Worm (Caenorhabditis elegans): Measurements from ENCODE around the gene grd-7.

The grd-7 gene

ce11 chrX:7244756-7245155, 24.5 kb downstream of the grd-7 start (continued):
- TF ChIP-seq nhr-6 (tag; optimal IDR thresholded peaks at IDR 0.05) = no peak
- no peak for TF ChIP-seq nhr-21 (tag; optimal IDR thresholded peaks at IDR 0.05)
- TF ChIP-seq unc-55 (GFP tag; optimal IDR thresholded peaks at IDR 0.05) = no peak
- no peak for TF ChIP-seq nhr-77 (tag; optimal IDR thresholded peaks at IDR 0.05)
- TF ChIP-seq gmeb-1 (tag; optimal IDR thresholded peaks at IDR 0.05) = peak; percentile 60
- TF ChIP-seq ceh-16 (tag; optimal IDR thresholded peaks at IDR 0.05) = no peak
- peak; percentile 37 for TF ChIP-seq sma-3 (GFP tag; optimal IDR thresholded peaks at IDR 0.05)
- TF ChIP-seq mdl-1 (tag; optimal IDR thresholded peaks at IDR 0.05) = no peak
- TF ChIP-seq snpc-4 (tag; optimal IDR thresholded peaks at IDR 0.05) = no peak

- no peak for TF ChIP-seq aly-2 (tag; optimal IDR thresholded peaks at IDR 0.05)
- TF ChIP-seq nhr-11 (tag; optimal IDR thresholded peaks at IDR 0.05) = no peak
- no peak for TF ChIP-seq elt-1 (tag; optimal IDR thresholded peaks at IDR 0.05)
- no peak for TF ChIP-seq mdl-1 (tag; optimal IDR thresholded peaks at IDR 0.05)
- TF ChIP-seq R02D3.7 (tag; optimal IDR thresholded peaks at IDR 0.05) = no peak
- TF ChIP-seq lin-11 (tag; optimal IDR thresholded peaks at IDR 0.05) = no peak
- peak; percentile 26 for TF ChIP-seq sma-9 (GFP tag; optimal IDR thresholded peaks at IDR 0.05)
- no peak for TF ChIP-seq sma-9 (tag; optimal IDR thresholded peaks at IDR 0.05)
- TF ChIP-seq sma-3 (GFP tag; optimal IDR thresholded peaks at IDR 0.05) = peak; percentile 3
- TF ChIP-seq snpc-4 (tag; optimal IDR thresholded peaks at IDR 0.05) = no peak
Measured at ce11 chrX:7242878-7243277, 26.4 kb downstream of the grd-7 start, which contains the start of gene F46H5.7. Gene F46H5.7, minus strand, starts transcription at chrX:7242983.

- peak; percentile 1 for TF ChIP-seq gmeb-1 (tag; optimal IDR thresholded peaks at IDR 0.05)
- no peak for TF ChIP-seq ztf-4 (tag; optimal IDR thresholded peaks at IDR 0.05)
- TF ChIP-seq nhr-25 (tag; optimal IDR thresholded peaks at IDR 0.05) = peak; percentile 55
- no peak for TF ChIP-seq mdl-1 (tag; optimal IDR thresholded peaks at IDR 0.05)
- TF ChIP-seq lsy-2 (tag; optimal IDR thresholded peaks at IDR 0.05) = no peak
- TF ChIP-seq nhr-11 (tag; optimal IDR thresholded peaks at IDR 0.05) = no peak
- peak; percentile 59 for TF ChIP-seq nhr-21 (tag; optimal IDR thresholded peaks at IDR 0.05)
- peak; percentile 81 for TF ChIP-seq sma-3 (GFP tag; optimal IDR thresholded peaks at IDR 0.05)
- TF ChIP-seq alr-1 (tag; optimal IDR thresholded peaks at IDR 0.05) = no peak
- TF ChIP-seq nhr-129 (tag; optimal IDR thresholded peaks at IDR 0.05) = no peak
- no peak for TF ChIP-seq lin-39 (tag; optimal IDR thresholded peaks at IDR 0.05)
- TF ChIP-seq crh-2 (tag; optimal IDR thresholded peaks at IDR 0.05) = peak; percentile 27
- TF ChIP-seq sma-9 (GFP tag; optimal IDR thresholded peaks at IDR 0.05) = peak; percentile 57
- TF ChIP-seq sma-9 (tag; optimal IDR thresholded peaks at IDR 0.05) = no peak
- no peak for TF ChIP-seq R02D3.7 (tag; optimal IDR thresholded peaks at IDR 0.05)
Measured at ce11 chrX:7242119-7242518, 27.2 kb downstream of the grd-7 start.

ce11 chrX:7238562-7238961, 30.7 kb downstream of the grd-7 start, which contains the start of gene F46H5.3:
Gene F46H5.3, minus strand, starts transcription at chrX:7238662.
- TF ChIP-seq aly-2 (tag; optimal IDR thresholded peaks at IDR 0.05) (no peak), ztf-11 (tag; optimal IDR thresholded peaks at IDR 0.05) (no peak)

- TF ChIP-seq nhr-77 (tag; optimal IDR thresholded peaks at IDR 0.05) (no peak), fos-1 (tag; optimal IDR thresholded peaks at IDR 0.05) (no peak), nhr-23 (tag; optimal IDR thresholded peaks at IDR 0.05) (no peak), mdl-1 (tag; optimal IDR thresholded peaks at IDR 0.05) (no peak), skn-1 (tag; optimal IDR thresholded peaks at IDR 0.05) (no peak), mbf-1 (tag; optimal IDR thresholded peaks at IDR 0.05) (no peak), nhr-237 (tag; optimal IDR thresholded peaks at IDR 0.05) (no peak), ztf-1 (GFP tag; conservative IDR thresholded peaks at IDR 0.05) (no peak), blmp-1 (tag; optimal IDR thresholded peaks at IDR 0.05; ENCODE audit: insufficient read depth) (no peak), sem-4 (tag; optimal IDR thresholded peaks at IDR 0.05) (peak; percentile 56), snpc-4 (tag; optimal IDR thresholded peaks at IDR 0.05) (no peak), zag-1 (tag; optimal IDR thresholded peaks at IDR 0.05) (no peak), lin-39 (tag; optimal IDR thresholded peaks at IDR 0.05) (no peak), Y55F3AM.14 (GFP tag; optimal IDR thresholded peaks at IDR 0.05) (no peak), crh-2 (tag; optimal IDR thresholded peaks at IDR 0.05) (no peak), elt-1 (tag; optimal IDR thresholded peaks at IDR 0.05) (no peak), egl-27 (tag; optimal IDR thresholded peaks at IDR 0.05) (no peak), gmeb-1 (tag; optimal IDR thresholded peaks at IDR 0.05) (no peak), mab-5 (tag; optimal IDR thresholded peaks at IDR 0.05) (peak; percentile 57), R02D3.7 (tag; optimal IDR thresholded peaks at IDR 0.05) (no peak), alr-1 (tag; optimal IDR thresholded peaks at IDR 0.05) (no peak), lsy-2 (tag; optimal IDR thresholded peaks at IDR 0.05) (peak in 1 of 2 experiments; percentile 48), ztf-11 (tag; optimal IDR thresholded peaks at IDR 0.05) (no peak), lin-11 (tag; optimal IDR thresholded peaks at IDR 0.05) (no peak), nhr-11 (tag; optimal IDR thresholded peaks at IDR 0.05) (no peak), C34F6.9 (tag; optimal IDR thresholded peaks at IDR 0.05) (peak; percentile 45), peb-1 (tag; optimal IDR thresholded peaks at IDR 0.05) (no peak), unc-39 (tag; optimal IDR thresholded peaks at IDR 0.05) (no peak), ceh-82 (tag; optimal IDR thresholded peaks at IDR 0.05) (no peak), aly-2 (tag; optimal IDR thresholded peaks at IDR 0.05) (no peak), unc-62 (GFP tag; optimal IDR thresholded peaks at IDR 0.05) (no peak), ZK546.5 (tag; optimal IDR thresholded peaks at IDR 0.05) (no peak), ztf-4 (tag; optimal IDR thresholded peaks at IDR 0.05) (peak; percentile 55), ama-1 (optimal IDR thresholded peaks at IDR 0.05) (no peak), nhr-21 (tag; optimal IDR thresholded peaks at IDR 0.05) (no peak), sma-9 (GFP tag; optimal IDR thresholded peaks at IDR 0.05) (peak; percentile 51), sma-9 (tag; optimal IDR thresholded peaks at IDR 0.05) (no peak)
Measured at ce11 chrX:7236717-7237116, 32.6 kb downstream of the grd-7 start.
